Fruit fly (Drosophila melanogaster) whole organism, embryonic: ENCODE results near the gene Plzf.

Experiments used
- Antp ChIP-seq: fragments of 200-800 bp; sonication (Bioruptor generic); optimal IDR thresholded peaks from 3 replicates; lab custom pipeline; 2016; ENCODE audit warnings: missing biosample characterization, missing genetic modification characterization
- BEAF-32 ChIP-seq: fragments of 200-800 bp; sonication (Bioruptor generic); optimal IDR thresholded peaks from 3 replicates; lab custom pipeline; 2017; ENCODE audit warnings: missing biosample characterization, missing genetic modification characterization, mild to moderate bottlenecking, moderate library complexity, missing genetic modification reagents
- CG10366 ChIP-seq: fragments of 200-800 bp; sonication (Bioruptor generic); IDR thresholded peaks from 2 replicates; pipeline ENCODE4 v1.3.6; 2022; ENCODE audit warnings: missing biosample characterization, missing genetic modification characterization
- CG10431 ChIP-seq: fragments of 200-800 bp; sonication (Bioruptor generic); optimal IDR thresholded peaks from 3 replicates; lab custom pipeline; 2018; ENCODE audit warnings: missing biosample characterization, mild to moderate bottlenecking, missing genetic modification characterization
- CG11085 ChIP-seq: fragments of 200-800 bp; sonication (Bioruptor generic); IDR thresholded peaks from 2 replicates; pipeline ENCODE4 v1.3.6; 2022; ENCODE audit warnings: missing biosample characterization, missing genetic modification characterization
- CG11504 ChIP-seq: fragments of 200-800 bp; sonication (Bioruptor generic); optimal IDR thresholded peaks from 3 replicates; lab custom pipeline; 2019; ENCODE audit warnings: missing biosample characterization, mild to moderate bottlenecking, missing genetic modification characterization, moderate library complexity
- CG11560 ChIP-seq: fragments of 200-800 bp; sonication (Bioruptor generic); IDR thresholded peaks from 3 replicates; pipeline ENCODE4 v1.3.6; 2022; ENCODE audit warnings: missing biosample characterization, missing genetic modification characterization
- CG12299 ChIP-seq: fragments of 200-800 bp; sonication (Bioruptor generic); optimal IDR thresholded peaks from 2 replicates; lab custom pipeline; 2018; ENCODE audit warnings: missing biosample characterization, mild to moderate bottlenecking, missing genetic modification characterization
- CG12391 ChIP-seq: fragments of 200-800 bp; sonication (Bioruptor generic); optimal IDR thresholded peaks from 3 replicates; lab custom pipeline; 2018; ENCODE audit warnings: missing biosample characterization, mild to moderate bottlenecking, missing genetic modification characterization, moderate library complexity
- CG13424 ChIP-seq: fragments of 200-800 bp; sonication (Bioruptor generic); optimal IDR thresholded peaks from 2 replicates; lab custom pipeline; 2019; ENCODE audit warnings: missing biosample characterization, mild to moderate bottlenecking, missing genetic modification characterization, moderate library complexity
- CG15479 ChIP-seq: fragments of 200-800 bp; sonication (Bioruptor generic); optimal IDR thresholded peaks from 3 replicates; lab custom pipeline; 2019; ENCODE audit warnings: missing biosample characterization, mild to moderate bottlenecking, missing genetic modification characterization, moderate library complexity
- CG1602 ChIP-seq: fragments of 200-800 bp; sonication (Bioruptor generic); optimal IDR thresholded peaks from 3 replicates; lab custom pipeline; 2016; ENCODE audit warnings: missing biosample characterization, missing genetic modification characterization
- CG1832 ChIP-seq: fragments of 200-800 bp; sonication (Bioruptor generic); optimal IDR thresholded peaks from 2 replicates; lab custom pipeline; 2017; ENCODE audit warnings: missing biosample characterization, mild to moderate bottlenecking, missing genetic modification characterization, inconsistent platforms
- CG30020 ChIP-seq: fragments of 200-800 bp; optimal IDR thresholded peaks from 2 replicates; lab custom pipeline; 2019; ENCODE audit warnings: missing biosample characterization, mild to moderate bottlenecking, missing genetic modification characterization, moderate library complexity
- CG31441 ChIP-seq: fragments of 200-800 bp; sonication (Bioruptor generic); IDR thresholded peaks from 2 replicates; pipeline ENCODE4 v1.3.6; 2022; ENCODE audit warnings: missing biosample characterization, missing genetic modification characterization
- CG4424 ChIP-seq: fragments of 200-800 bp; sonication (Bioruptor generic); optimal IDR thresholded peaks from 3 replicates; lab custom pipeline; 2016; ENCODE audit warnings: missing biosample characterization, missing genetic modification characterization
- CG6791 ChIP-seq: fragments of 200-800 bp; sonication (Bioruptor generic); IDR thresholded peaks from 3 replicates; pipeline ENCODE4 v1.3.6; 2022; ENCODE audit warnings: missing biosample characterization, missing genetic modification characterization; ENCODE audit not compliant: partially characterized antibody
- CG8281 ChIP-seq: fragments of 200-800 bp; sonication (Bioruptor generic); optimal IDR thresholded peaks from 2 replicates; lab custom pipeline; 2018; ENCODE audit warnings: missing biosample characterization, mild to moderate bottlenecking, missing genetic modification characterization, moderate library complexity
- CG8290 ChIP-seq, 3 experiments: fragments of 200-800 bp; sonication (Bioruptor generic); optimal IDR thresholded peaks; 2 replicates each; lab custom pipeline; 2016 to 2019; ENCODE audit warnings: missing biosample characterization in 3 of 3, missing genetic modification characterization in 3 of 3, mild to moderate bottlenecking in 2 of 3, moderate library complexity in 1 of 3
- CG9817 ChIP-seq: fragments of 200-800 bp; sonication (Bioruptor generic); optimal IDR thresholded peaks from 2 replicates; lab custom pipeline; 2018; ENCODE audit warnings: missing biosample characterization, mild to moderate bottlenecking, missing genetic modification characterization, moderate library complexity
- CG9932 ChIP-seq: fragments of 200-800 bp; sonication (Bioruptor generic); IDR thresholded peaks from 2 replicates; pipeline ENCODE4 v1.3.6; 2022; ENCODE audit warnings: missing biosample characterization, missing genetic modification characterization
- Chrac-16 ChIP-seq: fragments of 200-800 bp; sonication (Bioruptor generic); optimal IDR thresholded peaks from 3 replicates; lab custom pipeline; 2016; ENCODE audit warnings: missing biosample characterization, missing genetic modification characterization
- Doc3 ChIP-seq: fragments of 200-800 bp; sonication (Bioruptor generic); IDR thresholded peaks from 3 replicates; pipeline ENCODE4 v1.3.6; 2022; ENCODE audit warnings: missing biosample characterization, missing genetic modification characterization; ENCODE audit not compliant: partially characterized antibody
- Hr3 ChIP-seq: fragments of 200-800 bp; sonication (Bioruptor generic); optimal IDR thresholded peaks from 3 replicates; lab custom pipeline; 2016; ENCODE audit warnings: missing biosample characterization, missing genetic modification characterization
- Med ChIP-seq: fragments of 200-800 bp; sonication (Bioruptor generic); peaks from one replicate; lab custom pipeline; 2016; ENCODE audit warnings: missing biosample characterization, missing genetic modification characterization, mild to moderate bottlenecking, inconsistent platforms, moderate library complexity
- NC2α ChIP-seq: fragments of 200-800 bp; sonication (Bioruptor generic); optimal IDR thresholded peaks from 2 replicates; lab custom pipeline; 2016; ENCODE audit warnings: missing biosample characterization, missing genetic modification characterization
- Rfx ChIP-seq: fragments of 200-800 bp; sonication (Bioruptor generic); IDR thresholded peaks from 2 replicates; pipeline ENCODE4 v1.3.6; 2022; ENCODE audit warnings: missing biosample characterization, missing genetic modification characterization
- Scr ChIP-seq: fragments of 200-800 bp; sonication (Bioruptor generic); IDR thresholded peaks from 2 replicates; pipeline ENCODE4 v1.3.6; 2022; ENCODE audit warnings: missing biosample characterization, missing genetic modification characterization; ENCODE audit not compliant: partially characterized antibody
- Sry-δ ChIP-seq: fragments of 200-800 bp; sonication (Bioruptor generic); optimal IDR thresholded peaks from 2 replicates; lab custom pipeline; 2016; ENCODE audit warnings: missing biosample characterization, missing genetic modification characterization
- Xrp1 ChIP-seq: fragments of 200-800 bp; sonication (Bioruptor generic); IDR thresholded peaks from 2 replicates; pipeline ENCODE4 v1.3.6; 2022; ENCODE audit warnings: missing biosample characterization, missing genetic modification characterization
- bcd ChIP-seq: fragments of 200-800 bp; sonication (Bioruptor generic); optimal IDR thresholded peaks from 2 replicates; lab custom pipeline; 2017; ENCODE audit warnings: missing biosample characterization, mild to moderate bottlenecking, missing genetic modification characterization
- cad ChIP-seq: fragments of >200 bp; optimal IDR thresholded peaks from 2 replicates; lab custom pipeline; 2017; ENCODE audit warnings: missing biosample characterization, missing genetic modification characterization
- chinmo ChIP-seq: fragments of 200-800 bp; sonication (Bioruptor generic); IDR thresholded peaks from 4 replicates; pipeline ENCODE4 v1.3.6; 2022; ENCODE audit warnings: missing biosample characterization, missing genetic modification characterization; ENCODE audit not compliant: partially characterized antibody
- dmrt99B ChIP-seq: fragments of 200-800 bp; sonication (Bioruptor generic); optimal IDR thresholded peaks from 2 replicates; lab custom pipeline; 2018; ENCODE audit warnings: missing biosample characterization, mild to moderate bottlenecking, missing genetic modification characterization, moderate library complexity
- dpn ChIP-seq, 2 experiments: fragments of 200-800 bp; sonication (Bioruptor generic); optimal IDR thresholded peaks; 3 replicates each; lab custom pipeline; 2016; ENCODE audit warnings: missing biosample characterization in 2 of 2, missing genetic modification characterization in 2 of 2
- gem ChIP-seq: fragments of 200-800 bp; sonication (Bioruptor generic); optimal IDR thresholded peaks from 2 replicates; lab custom pipeline; 2019; ENCODE audit warnings: missing biosample characterization, mild to moderate bottlenecking, missing genetic modification characterization, moderate library complexity
- gt ChIP-seq: fragments of 200-800 bp; sonication (Bioruptor generic); IDR thresholded peaks from 2 replicates; pipeline ENCODE4 v1.3.6; 2022; ENCODE audit warnings: missing biosample characterization, missing genetic modification characterization
- hkb ChIP-seq, 2 experiments: fragments of 200-800 bp in 1 of 2; fragments of >200 bp in 1 of 2; sonication (Bioruptor generic) in 1 of 2; IDR thresholded peaks in 1 of 2; optimal IDR thresholded peaks in 1 of 2; 2 replicates each; pipeline versions ENCODE4 v1.3.6 to Lab custom; 2017 to 2022; ENCODE audit warnings: missing biosample characterization in 1 of 2, missing genetic modification characterization in 1 of 2
- luna ChIP-seq: fragments of 200-800 bp; sonication (Bioruptor generic); optimal IDR thresholded peaks from 2 replicates; lab custom pipeline; 2016; ENCODE audit warnings: missing biosample characterization, missing genetic modification characterization
- maf-S ChIP-seq: fragments of 200-800 bp; sonication (Bioruptor generic); optimal IDR thresholded peaks from 2 replicates; lab custom pipeline; 2016; ENCODE audit warnings: missing biosample characterization, missing genetic modification characterization
- prd ChIP-seq, 3 experiments: fragments of >200 bp in 2 of 3; fragments of 200-800 bp in 1 of 3; sonication (Bioruptor generic) in 1 of 3; optimal IDR thresholded peaks in 2 of 3; IDR thresholded peaks in 1 of 3; 2 replicates in 2 of 3; 3 replicates in 1 of 3; pipeline versions ENCODE4 v1.3.6 to Lab custom; 2017 to 2022; ENCODE audit warnings: missing biosample characterization in 1 of 3, missing genetic modification characterization in 1 of 3
- toy ChIP-seq: fragments of 200-800 bp; sonication (Bioruptor generic); IDR thresholded peaks from 2 replicates; pipeline ENCODE4 v1.3.6; 2022; ENCODE audit warnings: missing biosample characterization, missing genetic modification characterization
- twi ChIP-seq: fragments of 200-800 bp; optimal IDR thresholded peaks from 2 replicates; lab custom pipeline; 2019; ENCODE audit warnings: missing biosample characterization, mild to moderate bottlenecking, missing genetic modification characterization, moderate library complexity
- unpg ChIP-seq: fragments of 200-800 bp; sonication (Bioruptor generic); optimal IDR thresholded peaks from 3 replicates; lab custom pipeline; 2018; ENCODE audit warnings: missing biosample characterization, mild to moderate bottlenecking, missing genetic modification characterization, moderate library complexity
- vnd ChIP-seq: fragments of 200-800 bp; sonication (Bioruptor generic); IDR thresholded peaks from 3 replicates; pipeline ENCODE4 v1.3.6; 2022; ENCODE audit warnings: missing biosample characterization, missing genetic modification characterization; ENCODE audit not compliant: partially characterized antibody
- zen ChIP-seq: fragments of 200-800 bp; sonication (Bioruptor generic); optimal IDR thresholded peaks from 3 replicates; lab custom pipeline; 2018; ENCODE audit warnings: missing biosample characterization, mild to moderate bottlenecking, missing genetic modification characterization, moderate library complexity

Gene Plzf

DNA sequence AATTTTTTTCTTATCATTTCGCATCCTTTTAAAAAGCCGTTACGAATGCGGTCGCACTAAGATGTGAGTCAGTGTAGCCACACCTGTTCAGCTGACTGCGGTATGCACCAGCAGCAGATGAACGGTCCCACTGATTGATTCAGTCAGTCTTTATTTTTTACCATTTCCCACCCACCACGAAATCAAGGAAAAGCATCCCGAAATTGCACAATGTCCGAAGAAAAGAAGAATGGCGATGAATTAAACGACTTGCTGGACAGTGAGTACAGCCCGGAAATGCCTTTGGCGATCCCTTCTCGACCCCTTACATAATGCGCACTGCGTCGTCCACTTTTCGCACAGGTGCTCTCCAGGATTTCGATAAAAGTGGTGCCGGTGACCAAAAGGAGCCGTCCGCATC, 44.9 kb upstream of the Plzf start (continued):
- TF ChIP-seq Sry-δ (GFP tag; lab: Kevin White, UChicago) (peak; percentile 24), bcd (GFP tag; lab: Kevin White, UChicago) (no peak), luna (GFP tag; lab: Kevin White, UChicago) (no peak), cad (no peak), NC2α (GFP tag; lab: Kevin White, UChicago) (no peak), gt (GFP tag; lab: Robert Waterston, UW) (no peak), Scr (GFP tag; lab: Robert Waterston, UW) (peak; percentile 37), unpg (GFP tag; lab: Kevin White, UChicago) (no peak), CG9817 (no peak), vnd (GFP tag; lab: Robert Waterston, UW) (no peak), BEAF-32 (GFP tag; lab: Kevin White, UChicago) (peak; percentile 38), gem (tag; lab: Kevin White, UChicago) (no peak), CG1832 (GFP tag; lab: Kevin White, UChicago) (no peak), hkb (optimal IDR thresholded peaks at IDR 0.05; lab: Kevin White, UChicago) (no peak), hkb (GFP tag; IDR thresholded peaks at IDR 0.05; lab: Robert Waterston, UW) (0 out of 2 replicates have a peak, but pooled peaks have one; percentile 9)

DNA sequence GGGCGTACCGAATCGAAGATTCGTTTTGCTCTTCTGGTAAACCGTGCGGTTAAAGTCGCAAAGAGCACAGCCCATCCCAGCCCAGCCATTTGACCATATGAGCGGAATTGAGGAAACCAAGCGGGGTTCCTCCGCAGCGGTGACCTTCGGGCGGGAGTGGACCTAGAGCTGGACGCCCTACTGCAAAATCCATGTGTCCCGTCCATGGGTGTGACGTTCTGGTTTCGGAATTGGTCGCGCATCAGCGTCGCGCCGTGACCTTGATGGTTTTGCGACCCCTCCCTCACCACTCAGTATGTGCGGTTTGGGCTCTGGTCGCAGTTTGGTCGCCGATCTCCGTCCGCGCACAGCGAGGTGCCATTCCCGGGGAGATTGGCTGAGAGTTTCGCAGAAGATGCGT, 44.0 kb upstream of the Plzf start:
- no peak for TF ChIP-seq Xrp1 (GFP tag; lab: Robert Waterston, UW)
- TF ChIP-seq CG10366 (GFP tag; lab: Robert Waterston, UW): no peak
- TF ChIP-seq CG12391 (tag; lab: Kevin White, UChicago): no peak
- TF ChIP-seq CG11085 (GFP tag; lab: Robert Waterston, UW): no peak
- TF ChIP-seq CG13424 (tag; lab: Kevin White, UChicago): no peak
- TF ChIP-seq CG31441 (GFP tag; lab: Robert Waterston, UW): no peak
- TF ChIP-seq chinmo (GFP tag; lab: Robert Waterston, UW): no peak
- TF ChIP-seq Chrac-16: no peak
- TF ChIP-seq toy: no peak
- no peak for TF ChIP-seq Antp (GFP tag; lab: Kevin White, UChicago)
- no peak for TF ChIP-seq CG8281 (tag; lab: Kevin White, UChicago)
- peak; percentile 6 for TF ChIP-seq Med (GFP tag; lab: Kevin White, UChicago)
- no peak for TF ChIP-seq CG11504 (tag; lab: Kevin White, UChicago)
- TF ChIP-seq CG12299 (tag; lab: Kevin White, UChicago): no peak
- peak; percentile 62 for TF ChIP-seq zen (tag; lab: Kevin White, UChicago)
- no peak for TF ChIP-seq dmrt99B (tag; lab: Kevin White, UChicago)
- no peak for TF ChIP-seq dpn (GFP tag; optimal IDR thresholded peaks at IDR 0.05; lab: Kevin White, UChicago)
- TF ChIP-seq CG10431 (GFP tag; lab: Kevin White, UChicago): no peak
- TF ChIP-seq Doc3 (GFP tag; lab: Robert Waterston, UW): no peak
- TF ChIP-seq Hr3: no peak
- peak; percentile 65 for TF ChIP-seq CG15479 (GFP tag; lab: Kevin White, UChicago)
- no peak for TF ChIP-seq prd (optimal IDR thresholded peaks at IDR 0.05; lab: Kevin White, UChicago)
- peak; percentile 84 for TF ChIP-seq prd (GFP tag; IDR thresholded peaks at IDR 0.05; lab: Robert Waterston, UW)
- TF ChIP-seq CG30020 (tag; lab: Kevin White, UChicago): no peak
- TF ChIP-seq Rfx (GFP tag; lab: Robert Waterston, UW): no peak
- TF ChIP-seq twi (tag; lab: Kevin White, UChicago): peak; percentile 74
- 0 out of 3 replicates have a peak, but pooled peaks have one; percentile 39 for TF ChIP-seq CG6791 (GFP tag; lab: Robert Waterston, UW)
- TF ChIP-seq unpg (GFP tag; lab: Kevin White, UChicago): no peak
- no peak for TF ChIP-seq maf-S
- no peak for TF ChIP-seq CG9932 (GFP tag; lab: Robert Waterston, UW)
- peak; percentile 22; the same call in 1 of the 3 replicates for TF ChIP-seq CG11560
- TF ChIP-seq CG8290 (GFP tag; optimal IDR thresholded peaks at IDR 0.05; lab: Kevin White, UChicago): no peak
- TF ChIP-seq CG8290 (tag; optimal IDR thresholded peaks at IDR 0.05; lab: Kevin White, UChicago): no peak
- no peak for TF ChIP-seq CG4424 (GFP tag; lab: Kevin White, UChicago)
- TF ChIP-seq CG1602: no peak
